Worm (Caenorhabditis elegans) whole organism, L2 larva: ENCODE measurements around the gene R160.5.

ENCODE experiments used
- ZK546.5 ChIP-seq: sonication (generic microtip); optimal IDR thresholded peaks from 2 replicates; lab custom pipeline; 2017; ENCODE audit warnings: missing biosample characterization, missing genetic modification characterization
- aly-2 ChIP-seq: fragments of 150-350 bp; optimal IDR thresholded peaks from 2 replicates; lab custom pipeline; 2014; ENCODE audit warnings: missing biosample characterization, missing genetic modification characterization
- ama-1 ChIP-seq: fragments of 150-350 bp; optimal IDR thresholded peaks from 2 replicates; lab custom pipeline; 2018; ENCODE audit warnings: inconsistent platforms
- blmp-1 ChIP-seq: sonication (generic microtip); optimal IDR thresholded peaks from 2 replicates; lab custom pipeline; 2017; ENCODE audit warnings: missing genetic modification characterization, mild to moderate bottlenecking, missing compliant biosample characterization, antibody characterized with exemption, moderate library complexity; ENCODE audit not compliant: insufficient read depth
- ceh-82 ChIP-seq: fragments of 150-350 bp; optimal IDR thresholded peaks from 2 replicates; lab custom pipeline; 2014; ENCODE audit warnings: missing biosample characterization, missing genetic modification characterization
- lin-11 ChIP-seq: fragments of 150-350 bp; sonication (generic microtip); optimal IDR thresholded peaks from 2 replicates; lab custom pipeline; 2014; ENCODE audit warnings: missing biosample characterization, missing genetic modification characterization, inconsistent platforms, mixed read lengths
- lin-39 ChIP-seq: fragments of 150-350 bp; optimal IDR thresholded peaks from 2 replicates; lab custom pipeline; 2014; ENCODE audit warnings: missing biosample characterization, missing genetic modification reagents, missing genetic modification characterization
- nhr-10 ChIP-seq: sonication (generic microtip); optimal IDR thresholded peaks from 2 replicates; lab custom pipeline; 2017; ENCODE audit warnings: missing biosample characterization, missing genetic modification characterization
- nhr-11 ChIP-seq: fragments of 150-350 bp; optimal IDR thresholded peaks from 2 replicates; lab custom pipeline; 2014; ENCODE audit warnings: missing biosample characterization, missing genetic modification characterization
- nhr-12 ChIP-seq: fragments of 150-350 bp; optimal IDR thresholded peaks from 2 replicates; lab custom pipeline; 2014; ENCODE audit warnings: missing biosample characterization, missing genetic modification characterization

- no peak for TF ChIP-seq aly-2 (tag; lab: Kevin White, UChicago)
- no peak for TF ChIP-seq lin-11 (tag; lab: Kevin White, UChicago)
- TF ChIP-seq ama-1 (lab: Kevin White, UChicago), result no peak
- no peak for TF ChIP-seq nhr-10 (tag; lab: Kevin White, UChicago)
- no peak for TF ChIP-seq ceh-82 (tag; lab: Kevin White, UChicago)
- no peak for TF ChIP-seq ZK546.5 (tag; lab: Kevin White, UChicago)
- no peak for TF ChIP-seq blmp-1
- TF ChIP-seq nhr-12 (tag; lab: Kevin White, UChicago), result no peak
- TF ChIP-seq nhr-11, result no peak
- TF ChIP-seq lin-39 (tag; lab: Kevin White, UChicago), result no peak
These were observed 37.8 kb upstream of the R160.5 start for ce11 chrX:4408466-4408865.
